Worm (Caenorhabditis elegans) whole organism, L4 larva: Measurements from ENCODE around the gene chil-25.

Experiments
- D1046.2 ChIP-seq: fragments of 200-800 bp; sonication (Bioruptor generic); IDR thresholded peaks from 2 replicates; pipeline ENCODE4 v1.3.6; 2022; ENCODE audit warnings: missing genetic modification characterization, missing compliant biosample characterization
- F26F4.8 ChIP-seq: fragments of 200-800 bp; sonication (Bioruptor generic); conservative IDR thresholded peaks from 2 replicates; pipeline ENCODE4 v1.3.6; 2022; ENCODE audit warnings: missing genetic modification characterization, missing compliant biosample characterization
- F44E2.7 ChIP-seq: fragments of 200-800 bp; sonication (Bioruptor generic); IDR thresholded peaks from 2 replicates; pipeline ENCODE4 v2.1.2; 2022; ENCODE audit warnings: missing genetic modification characterization, missing compliant biosample characterization
- T26A8.4 ChIP-seq: fragments of 200-800 bp; sonication (Bioruptor generic); IDR thresholded peaks from 2 replicates; pipeline ENCODE4 v1.3.6; 2022; ENCODE audit warnings: missing genetic modification characterization, missing compliant biosample characterization
- Y48G9A.11 ChIP-seq: fragments of 200-800 bp; sonication (Bioruptor generic); IDR thresholded peaks from 2 replicates; pipeline ENCODE4 v1.3.6; 2022; ENCODE audit warnings: missing genetic modification reagents, missing genetic modification characterization, missing compliant biosample characterization
- Y75B8A.6 ChIP-seq: fragments of 200-800 bp; sonication (Bioruptor generic); IDR thresholded peaks from 2 replicates; pipeline ENCODE4 v1.3.6; 2022; ENCODE audit warnings: missing genetic modification reagents, missing genetic modification characterization, missing compliant biosample characterization
- ZK546.5 ChIP-seq, 2 experiments: sonication (generic microtip); optimal IDR thresholded peaks; 2 replicates each; lab custom pipeline; 2017; ENCODE audit warnings: missing biosample characterization in 2 of 2, missing genetic modification characterization in 2 of 2
- aha-1 ChIP-seq: fragments of 150-350 bp; peaks from one replicate; lab custom pipeline; 2014; ENCODE audit warnings: missing biosample characterization, missing genetic modification characterization
- attf-4 ChIP-seq: sonication (generic microtip); optimal IDR thresholded peaks from 3 replicates; lab custom pipeline; 2017; ENCODE audit warnings: missing biosample characterization, missing genetic modification characterization
- ceh-44 ChIP-seq: fragments of 200-800 bp; sonication (Bioruptor generic); IDR thresholded peaks from 2 replicates; pipeline ENCODE4 v1.3.6; 2022; ENCODE audit warnings: missing genetic modification reagents, missing genetic modification characterization, missing compliant biosample characterization
- ceh-62 ChIP-seq: sonication (generic microtip); optimal IDR thresholded peaks from 2 replicates; lab custom pipeline; 2017; ENCODE audit warnings: missing biosample characterization, missing genetic modification characterization
- ces-1 ChIP-seq: fragments of 150-350 bp; sonication (generic microtip); optimal IDR thresholded peaks from 4 replicates; lab custom pipeline; 2014; ENCODE audit warnings: missing biosample characterization, missing genetic modification reagents, missing genetic modification characterization
- ctbp-1 ChIP-seq: fragments of 200-800 bp; sonication (Bioruptor generic); IDR thresholded peaks from 2 replicates; pipeline ENCODE4 v1.3.6; 2022; ENCODE audit warnings: missing genetic modification reagents, missing genetic modification characterization, missing compliant biosample characterization
- daf-8 ChIP-seq: fragments of 200-800 bp; sonication (Bioruptor generic); IDR thresholded peaks from 2 replicates; pipeline ENCODE4 v1.3.6; 2022; ENCODE audit warnings: missing genetic modification characterization, missing compliant biosample characterization
- dpl-1 ChIP-seq: fragments of 150-350 bp; optimal IDR thresholded peaks from 2 replicates; lab custom pipeline; 2014; ENCODE audit warnings: missing biosample characterization, missing genetic modification reagents, missing genetic modification characterization
- duxl-1 ChIP-seq: sonication (generic microtip); optimal IDR thresholded peaks from 2 replicates; lab custom pipeline; 2016; ENCODE audit warnings: mild to moderate bottlenecking, missing genetic modification characterization, moderate library complexity, missing compliant biosample characterization; ENCODE audit not compliant: poor library complexity
- fkh-10 ChIP-seq: fragments of 150-350 bp; optimal IDR thresholded peaks from 2 replicates; lab custom pipeline; 2014; ENCODE audit warnings: missing biosample characterization, missing genetic modification reagents, missing genetic modification characterization
- fos-1 ChIP-seq: fragments of 150-350 bp; optimal IDR thresholded peaks from 2 replicates; lab custom pipeline; 2014; ENCODE audit warnings: missing biosample characterization, missing genetic modification characterization
- hif-1 ChIP-seq, 2 experiments: sonication (generic microtip); optimal IDR thresholded peaks; 2 replicates each; lab custom pipeline; 2016 to 2017; ENCODE audit warnings: missing compliant biosample characterization in 2 of 2, missing genetic modification characterization in 2 of 2, missing genetic modification reagents in 2 of 2, missing genotype in 2 of 2, mild to moderate bottlenecking in 1 of 2
- lin-1 ChIP-seq: fragments of 200-800 bp; sonication (Bioruptor generic); IDR thresholded peaks from 2 replicates; pipeline ENCODE4 v1.3.6; 2022; ENCODE audit warnings: missing genetic modification reagents, missing genetic modification characterization, missing compliant biosample characterization
- lin-13 ChIP-seq: fragments of 150-350 bp; optimal IDR thresholded peaks from 2 replicates; lab custom pipeline; 2014; ENCODE audit warnings: missing biosample characterization, missing genetic modification reagents, missing genetic modification characterization
- lin-29 ChIP-seq: fragments of 200-800 bp; sonication (Bioruptor generic); IDR thresholded peaks from 2 replicates; pipeline ENCODE4 v1.3.6; 2022; ENCODE audit warnings: missing genetic modification reagents, missing genetic modification characterization, missing compliant biosample characterization
- lin-39 ChIP-seq: fragments of 150-350 bp; optimal IDR thresholded peaks from 2 replicates; lab custom pipeline; 2014; ENCODE audit warnings: missing biosample characterization, missing genetic modification reagents, missing genetic modification characterization
- lir-3 ChIP-seq: sonication (generic microtip); optimal IDR thresholded peaks from 2 replicates; lab custom pipeline; 2016; ENCODE audit warnings: mild to moderate bottlenecking, missing genetic modification characterization, missing compliant biosample characterization
- lsy-2 ChIP-seq, 2 experiments: fragments of 150-350 bp in 1 of 2; sonication (generic microtip) in 1 of 2; optimal IDR thresholded peaks; 2 replicates each; lab custom pipeline; 2014 to 2017; ENCODE audit warnings: missing biosample characterization in 2 of 2, missing genetic modification characterization in 2 of 2
- madf-5 ChIP-seq, 2 experiments: fragments of 200-800 bp; sonication (Bioruptor generic); IDR thresholded peaks; 2 replicates each; pipeline ENCODE4 v1.3.6; 2022; ENCODE audit warnings: missing compliant biosample characterization in 2 of 2, missing genetic modification characterization in 2 of 2
- mdt-29 ChIP-seq: fragments of 200-800 bp; sonication (Bioruptor generic); IDR thresholded peaks from 2 replicates; pipeline ENCODE4 v1.3.6; 2022; ENCODE audit warnings: missing genetic modification reagents, missing genetic modification characterization, missing compliant biosample characterization
- nhr-77 ChIP-seq: fragments of 150-350 bp; optimal IDR thresholded peaks from 2 replicates; lab custom pipeline; 2014; ENCODE audit warnings: missing biosample characterization, missing genetic modification characterization
- rbr-2 ChIP-seq: sonication (generic microtip); optimal IDR thresholded peaks from 2 replicates; lab custom pipeline; 2016; ENCODE audit warnings: missing genotype, missing genetic modification characterization, missing compliant biosample characterization
- sdz-12 ChIP-seq: fragments of 200-800 bp; sonication (Bioruptor generic); optimal IDR thresholded peaks from 2 replicates; lab custom pipeline; 2018; ENCODE audit warnings: mild to moderate bottlenecking, missing genetic modification characterization, missing compliant biosample characterization
- set-16 ChIP-seq: fragments of 200-800 bp; sonication (Bioruptor generic); IDR thresholded peaks from 2 replicates; pipeline ENCODE4 v1.3.6; 2022; ENCODE audit warnings: missing genetic modification reagents, missing genetic modification characterization, missing compliant biosample characterization
- skn-1 ChIP-seq: fragments of 150-350 bp; optimal IDR thresholded peaks from 2 replicates; lab custom pipeline; 2014; ENCODE audit warnings: missing biosample characterization, missing genetic modification characterization
- snpc-4 ChIP-seq: fragments of 150-350 bp; optimal IDR thresholded peaks from 2 replicates; lab custom pipeline; 2014; ENCODE audit warnings: missing biosample characterization, missing genetic modification characterization
- tag-97 ChIP-seq: fragments of 200-800 bp; sonication (Bioruptor generic); IDR thresholded peaks from 2 replicates; pipeline ENCODE4 v1.3.6; 2022; ENCODE audit warnings: missing genetic modification characterization, missing compliant biosample characterization
- unc-62 ChIP-seq, 3 experiments: fragments of 150-350 bp in 1 of 3; sonication (generic microtip); optimal IDR thresholded peaks in 2 of 3; peaks in 1 of 3; 1 replicate in 1 of 3; 2 replicates in 2 of 3; lab custom pipeline; 2014 to 2017; ENCODE audit warnings: missing biosample characterization in 3 of 3, missing genetic modification characterization in 3 of 3, missing genetic modification reagents in 3 of 3, missing genotype in 1 of 3
- vab-7 ChIP-seq: fragments of 200-800 bp; sonication (Bioruptor generic); IDR thresholded peaks from 2 replicates; pipeline ENCODE4 v1.3.6; 2022; ENCODE audit warnings: missing genetic modification reagents, missing genetic modification characterization, missing compliant biosample characterization
- zfp-2 ChIP-seq: sonication (generic microtip); optimal IDR thresholded peaks from 2 replicates; lab custom pipeline; 2016; ENCODE audit warnings: mild to moderate bottlenecking, missing genetic modification characterization, missing compliant biosample characterization
- zip-11 ChIP-seq: fragments of 200-800 bp; sonication (Bioruptor generic); IDR thresholded peaks from 2 replicates; pipeline ENCODE4 v1.3.6; 2022; ENCODE audit warnings: missing genetic modification characterization, missing compliant biosample characterization

chil-25 gene

ce11 chrII:9443522-9443921 lies 30.7 kb downstream of the chil-25 start, which contains the start of gene chil-15:
Gene chil-15 (minus strand): TSS chrII:9443622.
- no peak for TF ChIP-seq rbr-2
- no peak for TF ChIP-seq daf-8 (GFP tag; lab: Robert Waterston, UW)
- no peak for TF ChIP-seq ctbp-1 (GFP tag; lab: Robert Waterston, UW)
- no peak for TF ChIP-seq attf-4 (tag; lab: Kevin White, UChicago)

- TF ChIP-seq ceh-62 (tag; lab: Kevin White, UChicago) (no peak), fos-1 (tag; lab: Kevin White, UChicago) (no peak), duxl-1 (tag; lab: Kevin White, UChicago) (no peak), T26A8.4 (no peak), ceh-44 (GFP tag; lab: Robert Waterston, UW) (no peak), vab-7 (no peak), skn-1 (tag; lab: Kevin White, UChicago) (no peak), tag-97 (GFP tag; lab: Robert Waterston, UW) (no peak), nhr-77 (tag; lab: Kevin White, UChicago) (no peak), hif-1 (tag; optimal IDR thresholded peaks at IDR 0.05; lab: Kevin White, UChicago) (no peak), F26F4.8 (no peak)
These were observed 32.4 kb downstream of the chil-25 start, which contains the start of gene chil-16 for ce11 chrII:9441838-9442237. Gene chil-16 (minus strand): TSS chrII:9441938.

ce11 chrII:9440060-9440459 lies 34.2 kb downstream of the chil-25 start, which contains the start of gene chil-17:
Gene chil-17 (minus strand): TSS chrII:9440160.
- TF ChIP-seq zfp-2 (tag; lab: Kevin White, UChicago): no peak
- TF ChIP-seq fkh-10 (GFP tag; lab: Kevin White, UChicago): no peak
- no peak for TF ChIP-seq F26F4.8
- no peak for TF ChIP-seq lin-29 (GFP tag; lab: Robert Waterston, UW)
- TF ChIP-seq mdt-29 (GFP tag; lab: Robert Waterston, UW): no peak
- TF ChIP-seq lin-13 (GFP tag; lab: Kevin White, UChicago): no peak
- no peak for TF ChIP-seq unc-62 (GFP tag; optimal IDR thresholded peaks at IDR 0.05 in 1 of 2; lab: Kevin White, UChicago)
- no peak for TF ChIP-seq unc-62 (tag; optimal IDR thresholded peaks at IDR 0.05; lab: Kevin White, UChicago)
- TF ChIP-seq Y75B8A.6 (GFP tag; lab: Robert Waterston, UW): no peak
- TF ChIP-seq dpl-1 (GFP tag; lab: Kevin White, UChicago): no peak
- TF ChIP-seq lir-3 (tag; lab: Kevin White, UChicago): no peak
- TF ChIP-seq attf-4 (tag; lab: Kevin White, UChicago): no peak
- no peak for TF ChIP-seq tag-97 (GFP tag; lab: Robert Waterston, UW)

DNA sequence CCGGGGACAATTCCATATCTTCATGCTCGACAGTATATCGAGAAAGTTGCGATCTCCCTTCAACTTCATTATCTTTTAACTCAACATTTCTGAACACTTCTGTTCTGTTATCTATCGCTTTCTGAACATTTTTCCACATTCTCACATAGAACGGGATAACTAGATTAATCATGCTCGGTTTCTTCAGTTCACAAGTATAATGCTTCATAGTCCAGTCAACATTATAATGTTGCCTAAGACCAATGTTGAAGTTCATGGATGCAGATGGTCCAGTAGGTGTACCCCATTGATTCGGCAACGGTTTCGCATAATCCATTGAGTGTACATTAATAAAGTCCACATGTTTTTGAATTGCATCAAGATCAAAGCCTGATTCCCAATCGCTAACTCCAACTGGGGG lies 35.4 kb downstream of the chil-25 start:
- peak in 1 of 2 experiments; percentile 91 for TF ChIP-seq unc-62 (GFP tag; optimal IDR thresholded peaks at IDR 0.05 in 1 of 2; lab: Kevin White, UChicago)
- no peak for TF ChIP-seq unc-62 (tag; optimal IDR thresholded peaks at IDR 0.05; lab: Kevin White, UChicago)
- no peak for TF ChIP-seq Y48G9A.11
- TF ChIP-seq aha-1 (tag; lab: Kevin White, UChicago): peak; percentile 3

- no peak for TF ChIP-seq F44E2.7
- TF ChIP-seq madf-5 (GFP tag; IDR thresholded peaks at IDR 0.05; lab: Robert Waterston, UW): no peak
- no peak for TF ChIP-seq ZK546.5 (tag; optimal IDR thresholded peaks at IDR 0.05; lab: Kevin White, UChicago)
- no peak for TF ChIP-seq tag-97 (GFP tag; lab: Robert Waterston, UW)
- TF ChIP-seq zip-11 (GFP tag; lab: Robert Waterston, UW): no peak
- no peak for TF ChIP-seq set-16 (GFP tag; lab: Robert Waterston, UW)
- TF ChIP-seq lin-1 (GFP tag; lab: Robert Waterston, UW): no peak
- TF ChIP-seq lsy-2 (tag; optimal IDR thresholded peaks at IDR 0.05; lab: Kevin White, UChicago): no peak
- no peak for TF ChIP-seq snpc-4 (tag; lab: Kevin White, UChicago)
- no peak for TF ChIP-seq D1046.2
- TF ChIP-seq lin-39: no peak
- no peak for TF ChIP-seq fos-1 (tag; lab: Kevin White, UChicago)
- no peak for TF ChIP-seq sdz-12 (GFP tag; lab: Kevin White, UChicago)
- TF ChIP-seq ces-1 (GFP tag; lab: Kevin White, UChicago): no peak
- TF ChIP-seq, all 104 proteins: peak for 0
These were observed 36.0 kb downstream of the chil-25 start, which contains the start of gene chil-13 for ce11 chrII:9438227-9438626. Gene chil-13 (minus strand): TSS chrII:9438327.
